Fruit fly (Drosophila melanogaster) whole organism, embryonic: ENCODE data around the gene Pdxk.
A peak's percentile ranks its signal among the peaks of the same experiment; 100 is the strongest.

Source experiments
- Asciz ChIP-seq: fragments of 200-800 bp; sonication (Bioruptor generic); optimal IDR thresholded peaks from 2 replicates; lab custom pipeline; 2017; ENCODE audit warnings: missing biosample characterization, mild to moderate bottlenecking, missing genetic modification characterization, missing genetic modification reagents
- Awh ChIP-seq: fragments of 200-800 bp; sonication (Bioruptor generic); IDR thresholded peaks from 2 replicates; pipeline ENCODE4, ENCODE4 v1.3.6; 2022; ENCODE audit warnings: missing biosample characterization, missing genetic modification characterization
- Blimp-1 ChIP-seq: fragments of 200-800 bp; sonication (Bioruptor generic); optimal IDR thresholded peaks from 3 replicates; lab custom pipeline; 2018; ENCODE audit warnings: missing biosample characterization, missing genetic modification characterization, mild to moderate bottlenecking, moderate library complexity, missing genetic modification reagents
- CG10565 ChIP-seq: fragments of 200-800 bp; sonication (Bioruptor generic); optimal IDR thresholded peaks from 3 replicates; lab custom pipeline; 2016; ENCODE audit warnings: missing biosample characterization, mild to moderate bottlenecking, missing genetic modification characterization
- CG12104 ChIP-seq: fragments of 200-800 bp; sonication (Bioruptor generic); optimal IDR thresholded peaks from 3 replicates; lab custom pipeline; 2016; ENCODE audit warnings: missing biosample characterization, missing genetic modification characterization
- CG12769 ChIP-seq: fragments of 200-800 bp; sonication (Bioruptor generic); optimal IDR thresholded peaks from 2 replicates; lab custom pipeline; 2019; ENCODE audit warnings: missing biosample characterization, mild to moderate bottlenecking, missing genetic modification characterization, moderate library complexity
- CG14014 ChIP-seq: fragments of 200-800 bp; sonication (Bioruptor generic); IDR thresholded peaks from 2 replicates; pipeline ENCODE4 v1.3.6; 2022; ENCODE audit warnings: missing biosample characterization, missing genetic modification characterization
- CG14050 ChIP-seq: fragments of 200-800 bp; sonication (Bioruptor generic); IDR thresholded peaks from 3 replicates; pipeline ENCODE4 v1.3.6; 2022; ENCODE audit warnings: missing biosample characterization, missing genetic modification characterization
- CG15011 ChIP-seq: fragments of 200-800 bp; sonication (Bioruptor generic); optimal IDR thresholded peaks from 3 replicates; lab custom pipeline; 2018; ENCODE audit warnings: missing biosample characterization, mild to moderate bottlenecking, missing genetic modification characterization
- CG1602 ChIP-seq: fragments of 200-800 bp; sonication (Bioruptor generic); optimal IDR thresholded peaks from 3 replicates; lab custom pipeline; 2016; ENCODE audit warnings: missing biosample characterization, missing genetic modification characterization
- CG16815 ChIP-seq: fragments of 200-800 bp; sonication (Bioruptor generic); optimal IDR thresholded peaks from 3 replicates; lab custom pipeline; 2017; ENCODE audit warnings: missing biosample characterization, mild to moderate bottlenecking, missing genetic modification characterization
- CG17568 ChIP-seq: fragments of 200-800 bp; sonication (Bioruptor generic); optimal IDR thresholded peaks from 2 replicates; lab custom pipeline; 2018; ENCODE audit warnings: missing biosample characterization, mild to moderate bottlenecking, missing genetic modification characterization, moderate library complexity
- CG2120 ChIP-seq: fragments of 200-800 bp; sonication (Bioruptor generic); optimal IDR thresholded peaks from 3 replicates; lab custom pipeline; 2016; ENCODE audit warnings: missing biosample characterization, missing genetic modification characterization
- CG3838 ChIP-seq: fragments of 200-800 bp; sonication (Bioruptor generic); optimal IDR thresholded peaks from 3 replicates; lab custom pipeline; 2016; ENCODE audit warnings: missing biosample characterization, missing genetic modification characterization
- CG4617 ChIP-seq: fragments of 200-800 bp; sonication (Bioruptor generic); optimal IDR thresholded peaks from 3 replicates; lab custom pipeline; 2016; ENCODE audit warnings: missing biosample characterization, missing genetic modification characterization, borderline replicate concordance
- CG4730 ChIP-seq: fragments of 200-800 bp; sonication (Bioruptor generic); IDR thresholded peaks from 2 replicates; pipeline ENCODE4 v1.3.6; 2022; ENCODE audit warnings: missing biosample characterization, missing genetic modification characterization
- CG7987 ChIP-seq: fragments of 200-800 bp; sonication (Bioruptor generic); optimal IDR thresholded peaks from 2 replicates; lab custom pipeline; 2018; ENCODE audit warnings: missing biosample characterization, mild to moderate bottlenecking, missing genetic modification characterization, moderate library complexity
- CG8089 ChIP-seq: fragments of 200-800 bp; sonication (Bioruptor generic); optimal IDR thresholded peaks from 3 replicates; lab custom pipeline; 2016; ENCODE audit warnings: missing biosample characterization, missing genetic modification characterization
- CG8924 ChIP-seq: fragments of 200-800 bp; optimal IDR thresholded peaks from 3 replicates; lab custom pipeline; 2019; ENCODE audit warnings: missing biosample characterization, mild to moderate bottlenecking, missing genetic modification characterization, moderate library complexity
- Dad ChIP-seq: fragments of 200-800 bp; sonication (Bioruptor generic); optimal IDR thresholded peaks from 3 replicates; lab custom pipeline; 2016; ENCODE audit warnings: missing biosample characterization, missing genetic modification characterization
- Doc2 ChIP-seq: fragments of 200-800 bp; sonication (Bioruptor generic); IDR thresholded peaks from 2 replicates; pipeline ENCODE4 v1.3.6; 2022; ENCODE audit warnings: missing biosample characterization, missing genetic modification characterization
- HHEX ChIP-seq: fragments of 200-800 bp; sonication (Bioruptor generic); optimal IDR thresholded peaks from 3 replicates; lab custom pipeline; 2017; ENCODE audit warnings: missing biosample characterization, mild to moderate bottlenecking, missing genetic modification characterization, missing genetic modification reagents
- Hr3 ChIP-seq: fragments of 200-800 bp; sonication (Bioruptor generic); optimal IDR thresholded peaks from 3 replicates; lab custom pipeline; 2016; ENCODE audit warnings: missing biosample characterization, missing genetic modification characterization
- MESR4 ChIP-seq: fragments of 200-800 bp; sonication (Bioruptor generic); optimal IDR thresholded peaks from 2 replicates; lab custom pipeline; 2018; ENCODE audit warnings: missing biosample characterization, mild to moderate bottlenecking, missing genetic modification characterization, moderate library complexity
- Nf-YA ChIP-seq: fragments of 200-800 bp; sonication (Bioruptor generic); IDR thresholded peaks from 2 replicates; pipeline ENCODE4 v1.3.6; 2022; ENCODE audit warnings: missing biosample characterization, missing genetic modification characterization
- Scr ChIP-seq: fragments of 200-800 bp; sonication (Bioruptor generic); IDR thresholded peaks from 2 replicates; pipeline ENCODE4 v1.3.6; 2022; ENCODE audit warnings: missing biosample characterization, missing genetic modification characterization; ENCODE audit not compliant: partially characterized antibody
- Vsx1 ChIP-seq: fragments of 200-800 bp; sonication (Bioruptor generic); optimal IDR thresholded peaks from 2 replicates; lab custom pipeline; 2017; ENCODE audit warnings: missing biosample characterization, mild to moderate bottlenecking, missing genetic modification characterization, missing genetic modification reagents
- ap ChIP-seq: fragments of 200-800 bp; sonication (Bioruptor generic); IDR thresholded peaks from 2 replicates; pipeline ENCODE4 v1.3.6; 2022; ENCODE audit warnings: missing biosample characterization, missing genetic modification characterization
- cg ChIP-seq: fragments of 200-800 bp; sonication (Bioruptor generic); optimal IDR thresholded peaks from 3 replicates; lab custom pipeline; 2019; ENCODE audit warnings: missing biosample characterization, mild to moderate bottlenecking, missing genetic modification characterization, moderate library complexity
- danr ChIP-seq: fragments of 200-800 bp; sonication (Bioruptor generic); IDR thresholded peaks from 2 replicates; pipeline ENCODE4 v1.3.6; 2022; ENCODE audit warnings: missing biosample characterization, missing genetic modification characterization
- emc ChIP-seq: fragments of 200-800 bp; sonication (Bioruptor generic); optimal IDR thresholded peaks from 2 replicates; lab custom pipeline; 2016; ENCODE audit warnings: missing biosample characterization, missing genetic modification characterization
- ftz-f1 ChIP-seq: fragments of 200-800 bp; sonication (Bioruptor generic); optimal IDR thresholded peaks from 2 replicates; lab custom pipeline; 2016; ENCODE audit warnings: missing biosample characterization, missing genetic modification characterization
- fu2 ChIP-seq: fragments of 200-800 bp; sonication (Bioruptor generic); optimal IDR thresholded peaks from 2 replicates; lab custom pipeline; 2016; ENCODE audit warnings: missing biosample characterization, missing genetic modification characterization
- grau ChIP-seq: fragments of 200-800 bp; optimal IDR thresholded peaks from 3 replicates; lab custom pipeline; 2019; ENCODE audit warnings: missing biosample characterization, mild to moderate bottlenecking, missing genetic modification characterization, moderate library complexity
- hbn ChIP-seq: fragments of 200-800 bp; sonication (Bioruptor generic); IDR thresholded peaks from 2 replicates; pipeline ENCODE4 v1.3.6; 2022; ENCODE audit warnings: missing biosample characterization, missing genetic modification characterization; ENCODE audit not compliant: partially characterized antibody
- hth ChIP-seq: fragments of >200 bp; optimal IDR thresholded peaks from 2 replicates; lab custom pipeline; 2017; ENCODE audit warnings: inconsistent platforms
- inv ChIP-seq: fragments of 200-800 bp; sonication (Bioruptor generic); IDR thresholded peaks from 2 replicates; pipeline ENCODE4 v1.3.6; 2022; ENCODE audit warnings: missing biosample characterization, missing genetic modification characterization; ENCODE audit not compliant: partially characterized antibody
- kah ChIP-seq: fragments of 200-800 bp; sonication (Bioruptor generic); optimal IDR thresholded peaks from 2 replicates; lab custom pipeline; 2018; ENCODE audit warnings: missing biosample characterization, mild to moderate bottlenecking, missing genetic modification characterization
- nom ChIP-seq: fragments of 200-800 bp; sonication (Bioruptor generic); optimal IDR thresholded peaks from 2 replicates; lab custom pipeline; 2017; ENCODE audit warnings: missing biosample characterization, missing genetic modification characterization, mild to moderate bottlenecking, moderate library complexity, missing genetic modification reagents
- onecut ChIP-seq: fragments of 200-800 bp; sonication (Bioruptor generic); IDR thresholded peaks from 2 replicates; pipeline ENCODE4 v1.3.6; 2022; ENCODE audit warnings: missing biosample characterization, missing genetic modification characterization
- pros ChIP-seq: fragments of 200-800 bp; sonication (Bioruptor generic); optimal IDR thresholded peaks from 3 replicates; lab custom pipeline; 2019; ENCODE audit warnings: missing biosample characterization, mild to moderate bottlenecking, missing genetic modification characterization, moderate library complexity
- repo ChIP-seq: fragments of 200-800 bp; sonication (Bioruptor generic); optimal IDR thresholded peaks from 2 replicates; lab custom pipeline; 2016; ENCODE audit warnings: missing biosample characterization, missing genetic modification characterization
- sens ChIP-seq: fragments of 200-800 bp; sonication (Bioruptor generic); peaks from one replicate; lab custom pipeline; 2016; ENCODE audit warnings: missing biosample characterization, missing genetic modification characterization
- sima ChIP-seq: fragments of 200-800 bp; sonication (Bioruptor generic); optimal IDR thresholded peaks from 2 replicates; lab custom pipeline; 2016; ENCODE audit warnings: missing biosample characterization, missing genetic modification characterization
- so ChIP-seq: fragments of 200-800 bp; sonication (Bioruptor generic); IDR thresholded peaks from 3 replicates; pipeline ENCODE4 v1.3.6; 2022; ENCODE audit warnings: missing biosample characterization, missing genetic modification characterization
- sug ChIP-seq: fragments of 200-800 bp; optimal IDR thresholded peaks from 2 replicates; lab custom pipeline; 2019; ENCODE audit warnings: missing biosample characterization, mild to moderate bottlenecking, missing genetic modification characterization, moderate library complexity
- tin ChIP-seq: fragments of 200-800 bp; sonication (Bioruptor generic); optimal IDR thresholded peaks from 3 replicates; lab custom pipeline; 2016; ENCODE audit warnings: missing biosample characterization, missing genetic modification characterization
- trem ChIP-seq: fragments of 200-800 bp; optimal IDR thresholded peaks from 3 replicates; lab custom pipeline; 2019; ENCODE audit warnings: missing biosample characterization, mild to moderate bottlenecking, missing genetic modification characterization, moderate library complexity
- vfl ChIP-seq: fragments of 200-800 bp; sonication (Bioruptor generic); optimal IDR thresholded peaks from 2 replicates; lab custom pipeline; 2016; ENCODE audit warnings: missing biosample characterization, missing genetic modification characterization

The Pdxk gene

DNA sequence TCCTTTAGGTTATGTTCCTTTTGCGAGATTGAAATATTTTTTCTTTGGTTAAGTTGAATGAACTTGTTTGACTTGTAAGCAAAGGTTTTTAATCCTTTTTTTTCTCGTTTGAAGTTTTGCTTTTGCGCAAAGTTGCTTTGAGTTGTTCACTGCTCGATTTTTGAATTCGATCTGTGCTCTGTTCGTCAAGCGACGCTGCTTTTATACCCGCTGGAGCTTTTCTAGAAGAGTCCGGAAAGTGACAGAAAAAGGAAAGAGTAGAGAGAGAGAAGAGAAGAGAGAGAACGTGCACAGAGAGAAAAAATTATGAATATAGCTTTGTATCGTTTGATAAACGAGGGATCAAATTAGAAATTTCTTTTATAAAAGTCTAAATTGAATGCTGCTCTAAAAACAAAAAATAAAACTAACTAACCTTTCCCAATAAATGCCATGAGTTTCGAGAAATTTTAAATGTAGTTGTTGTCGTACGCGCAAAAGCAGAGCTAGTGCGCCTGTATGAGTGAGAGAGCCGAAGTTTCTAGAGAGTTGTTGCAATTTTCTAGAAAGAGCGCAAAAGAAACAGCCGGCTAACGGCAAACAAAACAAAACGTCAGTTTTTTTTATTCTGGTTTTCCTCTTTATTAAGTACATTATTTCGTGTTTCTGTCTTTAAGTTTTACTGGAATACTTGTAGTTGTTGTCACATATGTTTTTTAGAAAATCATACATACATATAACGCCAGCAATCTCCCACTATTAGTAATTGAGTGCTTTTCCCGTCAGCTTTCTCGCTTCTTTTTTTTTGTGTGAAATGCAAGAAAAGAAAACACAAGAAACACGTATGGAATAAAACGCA is 17.3 kb downstream of the Pdxk start, which contains the start of gene Hsp26 (continued):
- peak; percentile 21; the same call in 1 of the 2 replicates for TF ChIP-seq danr
- peak; percentile 43 for TF ChIP-seq CG7987 (GFP tag; lab: Kevin White, UChicago)
- TF ChIP-seq nom: peak; percentile 79
- peak; percentile 3 for TF ChIP-seq MESR4 (GFP tag; lab: Kevin White, UChicago)
- peak; percentile 89 for TF ChIP-seq cg (GFP tag; lab: Kevin White, UChicago)
- TF ChIP-seq Blimp-1 (GFP tag; lab: Kevin White, UChicago): peak; percentile 84
- TF ChIP-seq Awh (GFP tag; lab: Robert Waterston, UW): peak; percentile 75
- peak; percentile 34 for TF ChIP-seq CG3838 (GFP tag; lab: Kevin White, UChicago)
- peak; percentile 69 for TF ChIP-seq repo (GFP tag; lab: Kevin White, UChicago)
- peak; percentile 80 for TF ChIP-seq CG1602 (GFP tag; lab: Kevin White, UChicago)
- peak; percentile 83 for TF ChIP-seq ap
- peak; percentile 40; the same call in 1 of the 2 replicates for TF ChIP-seq Nf-YA
- TF ChIP-seq sens (GFP tag; lab: Kevin White, UChicago): peak; percentile 99
- peak; percentile 83 for TF ChIP-seq fu2 (GFP tag; lab: Kevin White, UChicago)
- TF ChIP-seq CG4730 (GFP tag; lab: Robert Waterston, UW): peak; percentile 65
- TF ChIP-seq hth (lab: Kevin White, UChicago): no peak
- peak; percentile 44 for TF ChIP-seq CG4617 (GFP tag; lab: Kevin White, UChicago)
- no peak for TF ChIP-seq Doc2 (GFP tag; lab: Robert Waterston, UW)
- TF ChIP-seq CG14050: peak; percentile 86
- peak; percentile 63 for TF ChIP-seq kah (GFP tag; lab: Kevin White, UChicago)
- TF ChIP-seq sug (tag; lab: Kevin White, UChicago): peak; percentile 53
- peak; percentile 80 for TF ChIP-seq Hr3 (GFP tag; lab: Kevin White, UChicago)
- TF ChIP-seq trem (tag; lab: Kevin White, UChicago): peak; percentile 54
- peak; percentile 67 for TF ChIP-seq onecut (GFP tag; lab: Robert Waterston, UW)
- TF ChIP-seq pros (GFP tag; lab: Kevin White, UChicago): no peak
- peak; percentile 87 for TF ChIP-seq CG8924 (tag; lab: Kevin White, UChicago)
- TF ChIP-seq CG17568 (GFP tag; lab: Kevin White, UChicago): peak; percentile 84
- no peak for TF ChIP-seq CG10565 (GFP tag; lab: Kevin White, UChicago)
- TF ChIP-seq Scr (GFP tag; lab: Robert Waterston, UW): no peak
- no peak for TF ChIP-seq inv (GFP tag; lab: Robert Waterston, UW)
- peak; percentile 85 for TF ChIP-seq CG14014 (GFP tag; lab: Robert Waterston, UW)
- TF ChIP-seq grau (tag; lab: Kevin White, UChicago): peak; percentile 84
- TF ChIP-seq emc (GFP tag; lab: Kevin White, UChicago): peak; percentile 55
- TF ChIP-seq CG16815: peak; percentile 40
- peak; percentile 45 for TF ChIP-seq CG12104 (GFP tag; lab: Kevin White, UChicago)
- TF ChIP-seq CG12769 (tag; lab: Kevin White, UChicago): peak; percentile 62
- TF ChIP-seq hbn: no peak
- TF ChIP-seq Vsx1 (GFP tag; lab: Kevin White, UChicago): peak; percentile 53
- peak; percentile 74 for TF ChIP-seq Asciz (GFP tag; lab: Kevin White, UChicago)
- peak; percentile 92 for TF ChIP-seq so
- peak; percentile 79 for TF ChIP-seq CG8089 (GFP tag; lab: Kevin White, UChicago)
- peak; percentile 72 for TF ChIP-seq HHEX (GFP tag; lab: Kevin White, UChicago)
- peak; percentile 70 for TF ChIP-seq vfl
- TF ChIP-seq Dad (GFP tag; lab: Kevin White, UChicago): peak; percentile 58
- TF ChIP-seq CG15011 (GFP tag; lab: Kevin White, UChicago): peak; percentile 11
- no peak for TF ChIP-seq ftz-f1 (GFP tag; lab: Kevin White, UChicago)
- peak; percentile 38 for TF ChIP-seq sima (GFP tag; lab: Kevin White, UChicago)
- peak; percentile 65 for TF ChIP-seq tin (GFP tag; lab: Kevin White, UChicago)
- peak; percentile 92 for TF ChIP-seq CG2120
